Worm (Caenorhabditis elegans): Measurements from ENCODE around the gene prdm-14.

ce11 chrX:9023816-9024215, 22.2 kb upstream of the prdm-14 start:
- no peak for TF ChIP-seq nhr-11 (tag; optimal IDR thresholded peaks at IDR 0.05)
- no peak for TF ChIP-seq ceh-9 (tag; optimal IDR thresholded peaks at IDR 0.05)
- TF ChIP-seq ama-1 (optimal IDR thresholded peaks at IDR 0.05) = no peak
- TF ChIP-seq mec-3 (tag; optimal IDR thresholded peaks at IDR 0.05; ENCODE audit: borderline replicate concordance) = no peak
- no peak for TF ChIP-seq che-1 (tag; optimal IDR thresholded peaks at IDR 0.05)
- TF ChIP-seq nfya-1 (tag; optimal IDR thresholded peaks at IDR 0.05) = no peak
- no peak for TF ChIP-seq ceh-18 (tag; optimal IDR thresholded peaks at IDR 0.05)
- TF ChIP-seq fkh-10 (GFP tag; optimal IDR thresholded peaks at IDR 0.05) = no peak
- TF ChIP-seq lin-11 (tag; optimal IDR thresholded peaks at IDR 0.05) = no peak
